Worm (Caenorhabditis elegans) whole organism, young adult: ENCODE data around the gene W09G12.9.

Source experiments
- B0261.1 ChIP-seq: sonication (generic microtip); optimal IDR thresholded peaks from 2 replicates; lab custom pipeline; 2016; ENCODE audit warnings: mild to moderate bottlenecking, missing genetic modification characterization, moderate library complexity, missing compliant biosample characterization
- aptf-3 ChIP-seq: fragments of 200-800 bp; sonication (Bioruptor generic); IDR thresholded peaks from 2 replicates; pipeline ENCODE4 v1.3.6; 2022; ENCODE audit warnings: missing genetic modification characterization, missing compliant biosample characterization
- athp-1 ChIP-seq: sonication (generic microtip); optimal IDR thresholded peaks from 2 replicates; lab custom pipeline; 2017; ENCODE audit warnings: mild to moderate bottlenecking, missing genetic modification characterization, missing compliant biosample characterization
- cebp-2 ChIP-seq: fragments of 200-800 bp; sonication (Bioruptor generic); IDR thresholded peaks from 2 replicates; pipeline ENCODE4 v1.3.6; 2022; ENCODE audit warnings: missing genetic modification characterization, missing compliant biosample characterization
- ets-4 ChIP-seq: fragments of 200-800 bp; sonication (Bioruptor generic); optimal IDR thresholded peaks from 2 replicates; lab custom pipeline; 2018; ENCODE audit warnings: mild to moderate bottlenecking, missing genetic modification characterization, missing compliant biosample characterization
- let-526 ChIP-seq: fragments of 200-800 bp; sonication (Bioruptor generic); IDR thresholded peaks from 2 replicates; pipeline ENCODE4 v1.3.6; 2022; ENCODE audit warnings: missing genetic modification reagents, missing genetic modification characterization, missing compliant biosample characterization
- mes-4 ChIP-seq: sonication (generic microtip); optimal IDR thresholded peaks from 2 replicates; lab custom pipeline; 2016; ENCODE audit warnings: missing genotype, missing genetic modification characterization, missing compliant biosample characterization
- pha-4 ChIP-seq: fragments of 150-350 bp; sonication (generic microtip); optimal IDR thresholded peaks from 2 replicates; lab custom pipeline; 2014; ENCODE audit warnings: missing biosample characterization, missing genetic modification reagents, missing genetic modification characterization
- sea-2 ChIP-seq: fragments of 200-800 bp; sonication (Bioruptor generic); IDR thresholded peaks from 2 replicates; pipeline ENCODE4 v1.3.6; 2022; ENCODE audit warnings: missing genetic modification characterization, missing compliant biosample characterization
- snpc-4 ChIP-seq, 5 experiments: fragments of 150-350 bp in 1 of 5; sonication (generic microtip) in 4 of 5; optimal IDR thresholded peaks; 2 replicates each; lab custom pipeline; 2014 to 2018; ENCODE audit warnings: missing genetic modification characterization in 5 of 5, missing biosample characterization in 3 of 5, antibody characterized with exemption in 2 of 5, mild to moderate bottlenecking in 2 of 5, missing compliant biosample characterization in 2 of 5, missing genotype in 2 of 5, moderate library complexity in 2 of 5, missing genetic modification reagents in 1 of 5
- tbp1 ChIP-seq: fragments of 200-800 bp; sonication (Bioruptor generic); optimal IDR thresholded peaks from 2 replicates; lab custom pipeline; 2018; ENCODE audit warnings: mild to moderate bottlenecking, missing genetic modification characterization, missing compliant biosample characterization
- ztf-28 ChIP-seq: fragments of 200-800 bp; sonication (Bioruptor generic); IDR thresholded peaks from 2 replicates; pipeline ENCODE4 v1.3.6; 2022; ENCODE audit warnings: missing genetic modification reagents, missing genetic modification characterization, missing compliant biosample characterization
- ztf-6 ChIP-seq: fragments of 200-800 bp; sonication (Bioruptor generic); IDR thresholded peaks from 2 replicates; pipeline ENCODE4 v1.3.6; 2022; ENCODE audit warnings: missing genetic modification reagents, missing genetic modification characterization, missing compliant biosample characterization

DNA sequence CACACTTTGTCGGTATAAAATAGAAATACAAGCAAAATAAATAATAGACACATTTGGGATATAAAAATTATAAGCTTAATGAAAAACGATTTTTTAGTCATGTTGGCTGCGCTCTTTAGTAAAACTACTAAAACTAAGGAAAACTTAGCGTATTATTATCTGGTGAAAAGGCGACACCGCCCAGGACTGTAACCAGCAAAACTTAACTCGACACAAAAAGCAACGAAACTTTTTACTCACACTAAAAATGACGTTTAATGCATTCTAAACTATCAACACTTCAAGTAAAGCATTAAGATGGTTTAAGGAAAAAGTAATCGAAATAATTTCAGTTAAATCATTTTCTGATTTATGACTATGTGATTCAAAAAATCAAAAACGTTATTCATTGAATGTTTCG is 39.2 kb downstream of the W09G12.9 start, which contains the start of gene clec-167:
- TF ChIP-seq ztf-28, result no peak
- TF ChIP-seq ets-4 (GFP tag; lab: Kevin White, UChicago), result no peak
- no peak for TF ChIP-seq cebp-2 (GFP tag; lab: Robert Waterston, UW)
- no peak for TF ChIP-seq ztf-6 (GFP tag; lab: Robert Waterston, UW)
- TF ChIP-seq aptf-3 (GFP tag; lab: Robert Waterston, UW), result no peak
- TF ChIP-seq pha-4, result no peak
- no peak for TF ChIP-seq tbp1
- TF ChIP-seq mes-4 (tag; lab: Kevin White, UChicago), result no peak
- TF ChIP-seq B0261.1 (tag; lab: Kevin White, UChicago), result no peak
- TF ChIP-seq let-526 (GFP tag; lab: Robert Waterston, UW), result no peak
- TF ChIP-seq snpc-4 (GFP tag; optimal IDR thresholded peaks at IDR 0.05; lab: Kevin White, UChicago), result no peak
- no peak for TF ChIP-seq snpc-4 (tag; optimal IDR thresholded peaks at IDR 0.05; lab: Kevin White, UChicago)
- no peak for TF ChIP-seq athp-1 (tag; lab: Kevin White, UChicago)
- TF ChIP-seq sea-2, result no peak
